Worm (Caenorhabditis elegans) whole organism, L1 larva: ENCODE measurements around the gene C14A6.12.

Experiments
- C04F5.9 ChIP-seq: sonication (generic microtip); optimal IDR thresholded peaks from 2 replicates; lab custom pipeline; 2016; ENCODE audit warnings: missing genetic modification characterization, missing compliant biosample characterization
- C16A3.4 ChIP-seq: fragments of 150-350 bp; optimal IDR thresholded peaks from 2 replicates; lab custom pipeline; 2014; ENCODE audit warnings: missing biosample characterization, missing genetic modification characterization
- F16B12.6 ChIP-seq: fragments of 150-350 bp; optimal IDR thresholded peaks from 2 replicates; lab custom pipeline; 2014; ENCODE audit warnings: missing biosample characterization, missing genetic modification characterization
- ama-1 ChIP-seq: fragments of 150-350 bp; optimal IDR thresholded peaks from 2 replicates; lab custom pipeline; 2014
- ceh-88 ChIP-seq: fragments of 200-800 bp; sonication (Bioruptor generic); IDR thresholded peaks from 2 replicates; pipeline ENCODE4 v1.3.6; 2022; ENCODE audit warnings: missing genetic modification characterization, missing compliant biosample characterization
- ces-1 ChIP-seq: fragments of 150-350 bp; optimal IDR thresholded peaks from 2 replicates; lab custom pipeline; 2014; ENCODE audit warnings: missing biosample characterization, missing genetic modification reagents, missing genetic modification characterization
- efl-1 ChIP-seq, 4 experiments: fragments of 150-350 bp; optimal IDR thresholded peaks in 3 of 4; peaks in 1 of 4; 1 replicate in 1 of 4; 2 replicates in 3 of 4; lab custom pipeline; 2014; ENCODE audit warnings: missing biosample characterization in 2 of 4, missing genetic modification characterization in 2 of 4, missing genetic modification reagents in 2 of 4
- efl-3 ChIP-seq: fragments of 200-800 bp; sonication (Bioruptor generic); optimal IDR thresholded peaks from 2 replicates; lab custom pipeline; 2018; ENCODE audit warnings: mild to moderate bottlenecking, missing genetic modification characterization, missing compliant biosample characterization
- elt-3 ChIP-seq, 6 experiments: fragments of 150-350 bp in 1 of 6; sonication (generic microtip); optimal IDR thresholded peaks; 2 replicates each; lab custom pipeline; 2017 to 2018; ENCODE audit warnings: missing biosample characterization in 6 of 6, missing genetic modification characterization in 6 of 6, inconsistent platforms in 1 of 6
- ets-5 ChIP-seq: fragments of 200-800 bp; sonication (Bioruptor generic); IDR thresholded peaks from 2 replicates; pipeline ENCODE4 v1.3.6; 2022; ENCODE audit warnings: missing genetic modification characterization, missing compliant biosample characterization
- fkh-10 ChIP-seq: sonication (generic microtip); optimal IDR thresholded peaks from 2 replicates; lab custom pipeline; 2017; ENCODE audit warnings: missing biosample characterization, missing genetic modification reagents, missing genetic modification characterization
- fkh-8 ChIP-seq: sonication (generic microtip); optimal IDR thresholded peaks from 2 replicates; lab custom pipeline; 2016; ENCODE audit warnings: mild to moderate bottlenecking, missing genetic modification characterization, missing compliant biosample characterization
- grh-1 ChIP-seq: fragments of 200-800 bp; sonication (Bioruptor generic); IDR thresholded peaks from 2 replicates; pipeline ENCODE4 v1.3.6; 2022; ENCODE audit warnings: missing genetic modification reagents, missing genetic modification characterization, missing compliant biosample characterization
- hpl-2 ChIP-seq: fragments of 150-350 bp; optimal IDR thresholded peaks from 2 replicates; lab custom pipeline; 2014; ENCODE audit warnings: missing biosample characterization, missing genetic modification reagents, missing genetic modification characterization
- irx-1 ChIP-seq: sonication (generic microtip); optimal IDR thresholded peaks from 2 replicates; lab custom pipeline; 2016; ENCODE audit warnings: missing genetic modification characterization, missing compliant biosample characterization
- lin-14 ChIP-seq: fragments of 200-800 bp; sonication (Bioruptor generic); optimal IDR thresholded peaks from 2 replicates; lab custom pipeline; 2018; ENCODE audit warnings: mild to moderate bottlenecking, missing genetic modification characterization, moderate library complexity, missing compliant biosample characterization
- lin-35 ChIP-seq, 2 experiments: fragments of 150-350 bp; optimal IDR thresholded peaks; 2 replicates each; lab custom pipeline; 2014; ENCODE audit warnings: missing biosample characterization in 2 of 2, missing genetic modification characterization in 2 of 2, missing genetic modification reagents in 2 of 2
- lir-3 ChIP-seq: sonication (generic microtip); optimal IDR thresholded peaks from 2 replicates; lab custom pipeline; 2016; ENCODE audit warnings: mild to moderate bottlenecking, missing genetic modification characterization, moderate library complexity, missing compliant biosample characterization; ENCODE audit not compliant: poor library complexity
- mab-9 ChIP-seq: fragments of 200-800 bp; sonication (Bioruptor generic); IDR thresholded peaks from 2 replicates; pipeline ENCODE4 v1.3.6; 2022; ENCODE audit warnings: missing genetic modification reagents, missing genetic modification characterization, missing compliant biosample characterization
- nhr-11 ChIP-seq: fragments of 150-350 bp; optimal IDR thresholded peaks from 2 replicates; lab custom pipeline; 2014; ENCODE audit warnings: missing biosample characterization, missing genetic modification characterization
- nhr-12 ChIP-seq: sonication (generic microtip); optimal IDR thresholded peaks from 2 replicates; lab custom pipeline; 2017; ENCODE audit warnings: missing biosample characterization, missing genetic modification characterization
- nhr-19 ChIP-seq: fragments of 200-800 bp; sonication (Bioruptor generic); conservative IDR thresholded peaks from 2 replicates; pipeline ENCODE4 v1.3.6; 2022; ENCODE audit warnings: missing genetic modification characterization, missing compliant biosample characterization
- nhr-20 ChIP-seq: sonication (generic microtip); optimal IDR thresholded peaks from 2 replicates; lab custom pipeline; 2016; ENCODE audit warnings: mild to moderate bottlenecking, missing genetic modification characterization, missing compliant biosample characterization
- nhr-28 ChIP-seq: fragments of 150-350 bp; optimal IDR thresholded peaks from 2 replicates; lab custom pipeline; 2014; ENCODE audit warnings: missing biosample characterization, missing genetic modification characterization
- nhr-47 ChIP-seq: sonication (generic microtip); optimal IDR thresholded peaks from 2 replicates; lab custom pipeline; 2016; ENCODE audit warnings: mild to moderate bottlenecking, missing genetic modification characterization, moderate library complexity, missing compliant biosample characterization
- nhr-71 ChIP-seq: sonication (generic microtip); optimal IDR thresholded peaks from 2 replicates; lab custom pipeline; 2016; ENCODE audit warnings: mild to moderate bottlenecking, missing genetic modification characterization, moderate library complexity, missing compliant biosample characterization
- nhr-84 ChIP-seq: sonication (generic microtip); optimal IDR thresholded peaks from 2 replicates; lab custom pipeline; 2017; ENCODE audit warnings: missing biosample characterization, missing genetic modification characterization
- nhr-90 ChIP-seq: sonication (generic microtip); optimal IDR thresholded peaks from 2 replicates; lab custom pipeline; 2016; ENCODE audit warnings: mild to moderate bottlenecking, missing genetic modification characterization, missing compliant biosample characterization; ENCODE audit not compliant: poor library complexity
- snpc-4 ChIP-seq: fragments of 150-350 bp; optimal IDR thresholded peaks from 2 replicates; lab custom pipeline; 2014; ENCODE audit warnings: missing biosample characterization, missing genetic modification characterization
- snu-23 ChIP-seq: sonication (generic microtip); optimal IDR thresholded peaks from 2 replicates; lab custom pipeline; 2016; ENCODE audit warnings: missing genetic modification characterization, missing compliant biosample characterization
- sptf-1 ChIP-seq: fragments of 150-350 bp; optimal IDR thresholded peaks from 2 replicates; lab custom pipeline; 2014; ENCODE audit warnings: missing biosample characterization, missing genetic modification characterization
- tbx-2 ChIP-seq: sonication (generic microtip); optimal IDR thresholded peaks from 2 replicates; lab custom pipeline; 2016; ENCODE audit warnings: missing genetic modification characterization, missing compliant biosample characterization
- tlp-1 ChIP-seq: fragments of 150-350 bp; optimal IDR thresholded peaks from 2 replicates; lab custom pipeline; 2014; ENCODE audit warnings: missing biosample characterization, missing genetic modification characterization
- unc-30 ChIP-seq: sonication (generic microtip); optimal IDR thresholded peaks from 2 replicates; lab custom pipeline; 2017; ENCODE audit warnings: missing biosample characterization, missing genetic modification characterization
- unc-62 ChIP-seq: fragments of 150-350 bp; optimal IDR thresholded peaks from 2 replicates; lab custom pipeline; 2014; ENCODE audit warnings: missing biosample characterization, missing genetic modification reagents, missing genetic modification characterization
- unc-86 ChIP-seq: sonication (generic microtip); optimal IDR thresholded peaks from 2 replicates; lab custom pipeline; 2016; ENCODE audit warnings: missing genetic modification characterization, missing compliant biosample characterization
- vab-15 ChIP-seq: sonication (generic microtip); optimal IDR thresholded peaks from 2 replicates; lab custom pipeline; 2017; ENCODE audit warnings: missing genotype, mild to moderate bottlenecking, missing genetic modification characterization, missing compliant biosample characterization
- zag-1 ChIP-seq: fragments of 150-350 bp; optimal IDR thresholded peaks from 2 replicates; lab custom pipeline; 2014; ENCODE audit warnings: missing biosample characterization, missing genetic modification characterization
- zip-4 ChIP-seq: fragments of 200-800 bp; sonication (Bioruptor generic); optimal IDR thresholded peaks from 2 replicates; lab custom pipeline; 2018; ENCODE audit warnings: mild to moderate bottlenecking, missing genetic modification characterization, moderate library complexity, missing compliant biosample characterization
- ztf-11 ChIP-seq, 2 experiments: sonication (generic microtip); optimal IDR thresholded peaks; 2 replicates each; lab custom pipeline; 2016 to 2017; ENCODE audit warnings: missing genetic modification characterization in 2 of 2, missing biosample characterization in 1 of 2, missing compliant biosample characterization in 1 of 2

The C14A6.12 gene

DNA sequence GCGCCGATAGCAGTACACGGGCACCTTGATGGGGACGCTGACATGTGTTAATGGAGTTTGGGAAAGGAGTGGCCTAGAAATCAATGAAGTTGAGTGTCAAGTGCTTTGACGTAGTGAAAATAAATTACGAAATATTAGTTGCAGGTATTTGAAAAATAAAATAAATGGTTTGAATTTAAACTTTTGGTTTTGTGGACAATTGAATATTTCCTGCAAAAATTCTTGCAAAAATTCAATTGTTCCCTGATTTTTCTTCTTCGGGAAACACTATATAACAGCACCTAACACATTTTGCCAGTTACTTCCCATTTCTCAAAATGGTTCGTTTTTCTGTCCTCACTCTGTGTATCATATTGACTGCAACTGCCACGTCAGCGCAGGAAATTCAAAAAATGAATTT, 19.9 kb downstream of the C14A6.12 start, which contains the start of gene Y37H2A.13:
TSS of gene Y37H2A.13 (plus strand) at position 301 of the 400 bp plus-strand sequence.
- TF ChIP-seq tbx-2 (tag; lab: Kevin White, UChicago) (no peak), unc-62 (GFP tag; lab: Kevin White, UChicago) (no peak), tlp-1 (tag; lab: Kevin White, UChicago) (no peak), snu-23 (GFP tag; lab: Kevin White, UChicago) (no peak), C04F5.9 (no peak), ces-1 (no peak), unc-30 (tag; lab: Kevin White, UChicago) (no peak), fkh-8 (tag; lab: Kevin White, UChicago) (no peak), efl-3 (GFP tag; lab: Kevin White, UChicago) (no peak), zag-1 (no peak), nhr-11 (tag; lab: Kevin White, UChicago) (no peak), lir-3 (no peak), ztf-11 (tag; optimal IDR thresholded peaks at IDR 0.05; lab: Kevin White, UChicago) (no peak), nhr-20 (tag; lab: Kevin White, UChicago) (no peak), irx-1 (tag; lab: Kevin White, UChicago) (no peak), nhr-12 (tag; lab: Kevin White, UChicago) (no peak), grh-1 (GFP tag; lab: Robert Waterston, UW) (no peak), fkh-10 (GFP tag; lab: Kevin White, UChicago) (no peak)
- TF ChIP-seq, all 84 proteins: peak for 0

DNA sequence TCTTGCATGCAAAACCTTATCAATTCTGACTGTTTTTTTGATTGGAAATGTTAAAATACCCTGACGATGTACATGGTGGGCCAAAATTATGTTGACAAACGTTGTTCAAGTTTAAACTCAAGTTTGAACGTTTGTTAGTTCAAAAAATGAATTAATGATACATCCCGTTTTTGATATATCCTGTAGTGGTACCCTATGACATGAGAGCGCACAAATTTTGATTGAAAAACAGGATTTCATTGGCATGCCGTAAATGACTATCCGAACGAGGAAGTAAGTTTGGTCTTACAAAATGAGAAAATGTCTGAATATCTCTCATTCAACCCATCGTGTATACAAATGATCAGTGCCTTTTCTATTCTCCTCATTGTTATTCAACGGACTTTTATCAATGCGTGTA, 21.3 kb downstream of the C14A6.12 start, which contains the start of gene Y37H2A.11:
TSS of gene Y37H2A.11 (plus strand) at position 301 of the 400 bp plus-strand sequence.
- TF ChIP-seq grh-1 (GFP tag; lab: Robert Waterston, UW) (no peak), ets-5 (GFP tag; lab: Robert Waterston, UW) (no peak), F16B12.6 (tag; lab: Kevin White, UChicago) (no peak), ama-1 (no peak), efl-3 (GFP tag; lab: Kevin White, UChicago) (no peak), vab-15 (no peak), nhr-20 (tag; lab: Kevin White, UChicago) (no peak), zip-4 (GFP tag; lab: Kevin White, UChicago) (no peak), hpl-2 (GFP tag; lab: Kevin White, UChicago) (no peak), nhr-47 (tag; lab: Kevin White, UChicago) (no peak), snpc-4 (tag; lab: Kevin White, UChicago) (no peak), nhr-71 (no peak), elt-3 (tag; optimal IDR thresholded peaks at IDR 0.05; lab: Kevin White, UChicago) (no peak), mab-9 (GFP tag; lab: Robert Waterston, UW) (no peak), ceh-88 (no peak)
- TF ChIP-seq, all 84 proteins: peak for 0

DNA sequence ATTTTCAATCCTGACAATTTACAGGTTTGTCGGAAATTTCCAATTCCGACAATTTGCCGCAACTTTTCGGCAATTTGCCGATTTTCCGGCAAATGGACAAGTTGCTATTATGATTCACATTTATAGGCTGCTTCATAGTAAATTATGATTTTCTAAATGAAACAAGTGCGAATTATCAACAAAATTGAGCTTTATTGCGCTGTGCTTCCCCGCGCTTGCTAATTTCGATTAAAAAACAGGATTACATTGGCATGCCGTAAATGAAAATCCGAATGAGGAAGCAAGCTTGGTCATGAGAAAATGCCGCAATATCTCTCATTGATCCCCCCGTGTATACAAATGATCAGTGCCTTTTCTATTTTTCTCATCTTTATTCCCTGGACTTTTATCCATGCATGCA, 23.8 kb downstream of the C14A6.12 start, which contains the start of gene Y37H2A.10:
TSS of gene Y37H2A.10 (plus strand) at position 301 of the 400 bp plus-strand sequence.
- TF ChIP-seq snpc-4 (tag; lab: Kevin White, UChicago), result no peak
- TF ChIP-seq lin-35 (GFP tag; optimal IDR thresholded peaks at IDR 0.05; lab: Kevin White, UChicago), result no peak
- no peak for TF ChIP-seq zag-1
- no peak for TF ChIP-seq nhr-71
- TF ChIP-seq unc-86 (tag; lab: Kevin White, UChicago), result no peak
- TF ChIP-seq tlp-1 (tag; lab: Kevin White, UChicago), result no peak
- no peak for TF ChIP-seq sptf-1 (tag; lab: Kevin White, UChicago)
- TF ChIP-seq nhr-28 (tag; lab: Kevin White, UChicago), result no peak
- no peak for TF ChIP-seq nhr-84
- no peak for TF ChIP-seq lin-14 (GFP tag; lab: Kevin White, UChicago)
- TF ChIP-seq irx-1 (tag; lab: Kevin White, UChicago), result no peak
- TF ChIP-seq C16A3.4, result no peak
- no peak for TF ChIP-seq vab-15
- TF ChIP-seq fkh-8 (tag; lab: Kevin White, UChicago), result no peak
- TF ChIP-seq efl-1 (optimal IDR thresholded peaks at IDR 0.05; lab: Kevin White, UChicago), result no peak
- TF ChIP-seq efl-1 (GFP tag; optimal IDR thresholded peaks at IDR 0.05 in 1 of 2; lab: Kevin White, UChicago), result no peak
- no peak for TF ChIP-seq nhr-19 (GFP tag; lab: Robert Waterston, UW)
- no peak for TF ChIP-seq nhr-90 (tag; lab: Kevin White, UChicago)
- TF ChIP-seq nhr-20 (tag; lab: Kevin White, UChicago), result no peak
